Worm (Caenorhabditis elegans): ENCODE data around the gene C26F1.1.

The C26F1.1 gene

DNA sequence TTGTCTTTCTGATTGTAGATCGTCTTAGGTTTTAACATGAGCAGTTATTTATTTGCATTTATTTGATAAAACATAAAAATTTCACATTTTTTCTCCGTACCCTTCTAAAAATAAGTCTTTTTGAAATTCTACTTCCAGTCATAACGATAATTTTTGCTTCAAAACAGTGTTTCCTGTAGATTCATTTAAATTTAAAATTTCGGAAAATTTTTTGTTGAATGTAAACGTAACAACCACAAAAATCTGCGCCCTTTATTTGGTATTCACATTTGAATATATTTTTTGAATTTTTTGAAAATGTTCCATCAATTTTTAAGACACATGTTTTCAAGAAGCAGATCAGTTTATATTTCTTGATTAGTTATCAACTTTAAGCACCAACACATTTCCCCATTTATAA lies 39.8 kb upstream of the C26F1.1 start:
- no peak for TF ChIP-seq hlh-1 (tag; optimal IDR thresholded peaks at IDR 0.05)
- TF ChIP-seq unc-39 (tag; optimal IDR thresholded peaks at IDR 0.05), result no peak
- no peak for TF ChIP-seq mep-1 (tag; optimal IDR thresholded peaks at IDR 0.05)
- TF ChIP-seq elt-3 (tag; optimal IDR thresholded peaks at IDR 0.05), result no peak
- TF ChIP-seq mls-2 (tag; optimal IDR thresholded peaks at IDR 0.05), result no peak
- no peak for TF ChIP-seq lin-13 (tag; optimal IDR thresholded peaks at IDR 0.05)
- TF ChIP-seq lin-32 (GFP tag; optimal IDR thresholded peaks at IDR 0.05), result no peak
- no peak for TF ChIP-seq nhr-28 (tag; optimal IDR thresholded peaks at IDR 0.05)
- TF ChIP-seq ceh-83 (GFP tag; optimal IDR thresholded peaks at IDR 0.05), result no peak
- TF ChIP-seq snpc-4 (tag; optimal IDR thresholded peaks at IDR 0.05), result no peak
- TF ChIP-seq lsy-2 (tag; optimal IDR thresholded peaks at IDR 0.05), result no peak
- no peak for TF ChIP-seq ham-2 (GFP tag; optimal IDR thresholded peaks at IDR 0.05)
- TF ChIP-seq sem-2 (GFP tag; optimal IDR thresholded peaks at IDR 0.05), result no peak
- no peak for TF ChIP-seq pha-4 (tag; optimal IDR thresholded peaks at IDR 0.05)

DNA sequence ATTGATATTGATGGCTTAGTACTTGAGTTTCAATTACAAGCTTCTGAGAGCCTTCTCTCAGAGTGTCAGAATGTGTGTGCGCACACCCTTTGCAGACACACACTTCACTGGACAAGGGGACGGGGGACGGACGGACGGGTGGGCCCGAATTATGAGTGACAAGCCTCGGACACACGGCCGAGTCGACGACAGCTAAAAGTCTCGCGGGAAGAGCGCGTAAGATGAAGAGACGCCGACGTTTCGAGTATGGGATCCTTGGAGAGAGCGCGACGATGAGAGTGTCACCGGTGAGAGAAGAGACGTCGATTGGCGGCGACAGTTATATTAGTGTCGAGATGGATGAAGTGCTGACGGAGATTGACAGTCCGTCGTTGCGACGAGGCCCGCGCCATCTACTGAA lies 39.3 kb upstream of the C26F1.1 start:
- TF ChIP-seq drap-1 (GFP tag; optimal IDR thresholded peaks at IDR 0.05), result no peak
- TF ChIP-seq ham-2 (GFP tag; optimal IDR thresholded peaks at IDR 0.05), result peak; percentile 86
- TF ChIP-seq unc-62 (GFP tag; optimal IDR thresholded peaks at IDR 0.05), result peak; percentile 99
- no peak for TF ChIP-seq nhr-76 (tag; optimal IDR thresholded peaks at IDR 0.05)
- TF ChIP-seq ceh-43 (GFP tag; optimal IDR thresholded peaks at IDR 0.05), result no peak
- TF ChIP-seq ces-1 (GFP tag; optimal IDR thresholded peaks at IDR 0.05), result no peak
- TF ChIP-seq ceh-39 (tag; optimal IDR thresholded peaks at IDR 0.05), result no peak
- no peak for TF ChIP-seq mab-5 (tag; optimal IDR thresholded peaks at IDR 0.05)
- peak; percentile 39 for TF ChIP-seq nhr-2 (tag; optimal IDR thresholded peaks at IDR 0.05)
- TF ChIP-seq M03D4.4 (tag; optimal IDR thresholded peaks at IDR 0.05), result no peak
- no peak for TF ChIP-seq lin-32 (GFP tag; optimal IDR thresholded peaks at IDR 0.05)
- TF ChIP-seq unc-120 (tag; optimal IDR thresholded peaks at IDR 0.05; ENCODE audit: poor library complexity, severe bottlenecking), result peak; percentile 18
- TF ChIP-seq nhr-12 (tag; optimal IDR thresholded peaks at IDR 0.05), result no peak
- TF ChIP-seq nhr-28 (tag; optimal IDR thresholded peaks at IDR 0.05), result no peak
- no peak for TF ChIP-seq pha-4 (tag; optimal IDR thresholded peaks at IDR 0.05)

DNA sequence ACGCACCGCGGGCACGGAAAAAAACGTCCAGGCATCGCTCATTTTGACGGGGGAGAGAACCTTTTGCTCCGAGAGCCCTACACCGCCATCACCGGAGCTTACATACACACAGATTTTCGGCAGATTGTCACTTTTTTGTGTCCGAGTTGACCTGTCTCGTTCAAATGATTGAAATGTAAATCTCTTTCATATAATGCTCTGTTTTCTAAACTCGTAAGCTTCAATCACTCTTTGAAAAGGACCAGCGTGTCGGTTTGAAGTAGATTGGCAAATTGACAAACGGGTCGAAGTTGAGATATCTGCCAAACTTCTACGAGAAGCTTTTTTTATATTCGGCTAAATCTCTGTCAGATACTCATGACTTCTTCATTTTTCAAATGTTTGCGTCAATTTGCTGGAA lies 38.1 kb upstream of the C26F1.1 start:
- TF ChIP-seq M03D4.4 (tag; optimal IDR thresholded peaks at IDR 0.05) (no peak), bed-3 (GFP tag; optimal IDR thresholded peaks at IDR 0.05) (no peak), ces-1 (GFP tag; optimal IDR thresholded peaks at IDR 0.05) (no peak), ham-2 (GFP tag; optimal IDR thresholded peaks at IDR 0.05) (no peak), hlh-1 (tag; optimal IDR thresholded peaks at IDR 0.05) (no peak), drap-1 (GFP tag; optimal IDR thresholded peaks at IDR 0.05) (no peak), ceh-83 (GFP tag; optimal IDR thresholded peaks at IDR 0.05) (no peak), tbx-8 (GFP tag; optimal IDR thresholded peaks at IDR 0.05) (no peak), sptf-1 (tag; optimal IDR thresholded peaks at IDR 0.05) (no peak)

DNA sequence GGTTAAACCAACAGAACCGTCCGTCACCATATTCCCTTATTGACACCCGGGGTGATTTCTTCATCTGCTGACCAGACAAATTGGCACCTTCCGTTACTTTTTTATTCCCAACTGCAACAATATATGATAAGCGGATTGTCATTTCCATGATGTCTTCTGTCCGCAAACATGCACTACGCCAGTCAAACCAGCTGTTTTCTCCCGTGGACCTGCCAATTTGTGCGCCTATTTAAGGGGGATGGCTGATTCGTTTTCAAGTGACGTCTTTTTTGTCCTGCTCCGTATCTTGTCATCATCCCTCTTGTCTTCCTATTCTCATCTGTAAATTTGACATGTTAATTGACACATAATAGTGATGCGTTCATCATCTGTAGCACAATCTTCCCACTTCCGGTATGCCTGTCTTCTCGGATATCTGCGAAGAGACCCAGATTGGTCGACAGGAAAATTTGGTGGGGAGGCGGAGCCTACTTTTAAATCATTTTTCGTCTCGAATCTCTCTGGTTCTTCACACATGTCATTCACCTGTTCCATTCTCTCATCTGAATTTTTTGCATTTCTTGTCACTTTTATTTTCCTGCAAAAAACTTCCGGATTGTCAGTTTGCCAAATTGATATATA lies 37.1 kb upstream of the C26F1.1 start:
- no peak for TF ChIP-seq elt-1 (tag; optimal IDR thresholded peaks at IDR 0.05; ENCODE audit: borderline replicate concordance, insufficient read depth)
- no peak for TF ChIP-seq sptf-1 (tag; optimal IDR thresholded peaks at IDR 0.05)
- no peak for TF ChIP-seq nhr-2 (tag; optimal IDR thresholded peaks at IDR 0.05)
- TF ChIP-seq M03D4.4 (tag; optimal IDR thresholded peaks at IDR 0.05), result no peak
- TF ChIP-seq nhr-237 (tag; optimal IDR thresholded peaks at IDR 0.05), result no peak
- no peak for TF ChIP-seq ces-1 (GFP tag; optimal IDR thresholded peaks at IDR 0.05)
- TF ChIP-seq ceh-83 (GFP tag; optimal IDR thresholded peaks at IDR 0.05), result no peak
- no peak for TF ChIP-seq flh-1 (GFP tag; optimal IDR thresholded peaks at IDR 0.05)
- TF ChIP-seq blmp-1 (tag; optimal IDR thresholded peaks at IDR 0.05), result no peak
- TF ChIP-seq ceh-39 (tag; optimal IDR thresholded peaks at IDR 0.05), result no peak
- no peak for TF ChIP-seq unc-120 (tag; optimal IDR thresholded peaks at IDR 0.05; ENCODE audit: poor library complexity, severe bottlenecking)
- no peak for TF ChIP-seq ham-2 (GFP tag; optimal IDR thresholded peaks at IDR 0.05)
- TF ChIP-seq lsy-2 (tag; optimal IDR thresholded peaks at IDR 0.05), result no peak
- no peak for TF ChIP-seq mab-5 (tag; optimal IDR thresholded peaks at IDR 0.05)

DNA sequence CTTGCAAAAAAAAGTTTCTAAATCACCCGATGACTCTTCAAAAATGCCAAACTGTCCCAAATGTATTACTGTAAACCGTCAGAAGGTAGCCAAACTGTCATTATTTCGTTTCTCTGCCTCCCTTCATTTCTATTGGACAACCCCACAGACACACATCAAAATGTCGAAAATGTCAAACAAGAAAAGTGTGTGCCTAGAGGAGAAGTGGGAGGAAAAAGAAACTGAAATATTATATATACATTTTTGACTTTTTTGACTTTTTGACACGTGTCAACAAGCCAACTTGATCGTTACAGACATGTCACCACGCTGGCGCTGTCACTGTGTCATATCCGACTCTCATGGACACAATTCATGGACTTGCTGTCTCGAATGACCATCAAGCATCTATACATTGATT lies 35.5 kb upstream of the C26F1.1 start:
- TF ChIP-seq zip-8 (tag; optimal IDR thresholded peaks at IDR 0.05), result no peak
- no peak for TF ChIP-seq nhr-28 (tag; optimal IDR thresholded peaks at IDR 0.05)
- TF ChIP-seq unc-120 (tag; optimal IDR thresholded peaks at IDR 0.05; ENCODE audit: poor library complexity, severe bottlenecking), result no peak
- no peak for TF ChIP-seq nhr-237 (tag; optimal IDR thresholded peaks at IDR 0.05)
- TF ChIP-seq mab-5 (tag; optimal IDR thresholded peaks at IDR 0.05), result no peak
- TF ChIP-seq sem-2 (GFP tag; optimal IDR thresholded peaks at IDR 0.05), result no peak
- no peak for TF ChIP-seq unc-62 (GFP tag; optimal IDR thresholded peaks at IDR 0.05)
- no peak for TF ChIP-seq lin-32 (GFP tag; optimal IDR thresholded peaks at IDR 0.05)
- no peak for TF ChIP-seq drap-1 (GFP tag; optimal IDR thresholded peaks at IDR 0.05)
- no peak for TF ChIP-seq bed-3 (GFP tag; optimal IDR thresholded peaks at IDR 0.05)
- no peak for TF ChIP-seq mls-2 (tag; optimal IDR thresholded peaks at IDR 0.05)
- no peak for TF ChIP-seq ceh-39 (tag; optimal IDR thresholded peaks at IDR 0.05)
- no peak for TF ChIP-seq ham-2 (GFP tag; optimal IDR thresholded peaks at IDR 0.05)
- TF ChIP-seq sptf-1 (tag; optimal IDR thresholded peaks at IDR 0.05), result no peak
- TF ChIP-seq nhr-76 (tag; optimal IDR thresholded peaks at IDR 0.05), result no peak
- TF ChIP-seq ceh-43 (GFP tag; optimal IDR thresholded peaks at IDR 0.05), result no peak
